Fruit fly (Drosophila melanogaster) whole organism, embryonic: Measurements from ENCODE around the gene drl.

Experiments used
- Antp ChIP-seq: fragments of 200-800 bp; sonication (Bioruptor generic); optimal IDR thresholded peaks from 3 replicates; lab custom pipeline; 2016; ENCODE audit warnings: missing biosample characterization, missing genetic modification characterization
- BEAF-32 ChIP-seq: fragments of 200-800 bp; sonication (Bioruptor generic); optimal IDR thresholded peaks from 3 replicates; lab custom pipeline; 2017; ENCODE audit warnings: missing biosample characterization, missing genetic modification characterization, mild to moderate bottlenecking, moderate library complexity, missing genetic modification reagents
- Bgb ChIP-seq: fragments of 200-800 bp; sonication (Bioruptor generic); IDR thresholded peaks from 2 replicates; pipeline ENCODE4 v1.3.6; 2022; ENCODE audit warnings: missing biosample characterization, missing genetic modification characterization; ENCODE audit not compliant: partially characterized antibody
- Bteb2 ChIP-seq: fragments of 200-800 bp; sonication (Bioruptor generic); optimal IDR thresholded peaks from 2 replicates; lab custom pipeline; 2016; ENCODE audit warnings: missing biosample characterization, missing genetic modification characterization
- CG11560 ChIP-seq: fragments of 200-800 bp; sonication (Bioruptor generic); IDR thresholded peaks from 3 replicates; pipeline ENCODE4 v1.3.6; 2022; ENCODE audit warnings: missing biosample characterization, missing genetic modification characterization
- CG12155 ChIP-seq: fragments of 200-800 bp; sonication (Bioruptor generic); optimal IDR thresholded peaks from 3 replicates; lab custom pipeline; 2016; ENCODE audit warnings: missing biosample characterization, missing genetic modification characterization
- CG1233 ChIP-seq: fragments of 200-800 bp; sonication (Bioruptor generic); optimal IDR thresholded peaks from 4 replicates; lab custom pipeline; 2018; ENCODE audit warnings: missing biosample characterization, mild to moderate bottlenecking, missing genetic modification characterization
- CG12391 ChIP-seq: fragments of 200-800 bp; sonication (Bioruptor generic); optimal IDR thresholded peaks from 3 replicates; lab custom pipeline; 2018; ENCODE audit warnings: missing biosample characterization, mild to moderate bottlenecking, missing genetic modification characterization, moderate library complexity
- CG13894 ChIP-seq: fragments of 200-800 bp; sonication (Bioruptor generic); optimal IDR thresholded peaks from 3 replicates; lab custom pipeline; 2018; ENCODE audit warnings: missing biosample characterization, mild to moderate bottlenecking, missing genetic modification characterization, moderate library complexity
- CG15269 ChIP-seq: fragments of 200-800 bp; sonication (Bioruptor generic); optimal IDR thresholded peaks from 2 replicates; lab custom pipeline; 2018; ENCODE audit warnings: missing biosample characterization, mild to moderate bottlenecking, missing genetic modification characterization, moderate library complexity
- CG17359 ChIP-seq: fragments of 200-800 bp; sonication (Bioruptor generic); optimal IDR thresholded peaks from 3 replicates; lab custom pipeline; 2018; ENCODE audit warnings: missing biosample characterization, mild to moderate bottlenecking, missing genetic modification characterization, moderate library complexity
- CG17612 ChIP-seq: fragments of 200-800 bp; sonication (Bioruptor generic); IDR thresholded peaks from 2 replicates; pipeline ENCODE4 v1.3.6; 2022; ENCODE audit warnings: missing biosample characterization, missing genetic modification characterization
- CG17829 ChIP-seq: fragments of 200-800 bp; optimal IDR thresholded peaks from 2 replicates; lab custom pipeline; 2019; ENCODE audit warnings: missing biosample characterization, mild to moderate bottlenecking, missing genetic modification characterization, moderate library complexity
- CG2120 ChIP-seq: fragments of 200-800 bp; sonication (Bioruptor generic); optimal IDR thresholded peaks from 3 replicates; lab custom pipeline; 2016; ENCODE audit warnings: missing biosample characterization, missing genetic modification characterization
- CG2199 ChIP-seq: fragments of 200-800 bp; sonication (Bioruptor generic); IDR thresholded peaks from 3 replicates; pipeline ENCODE4 v1.3.6; 2022; ENCODE audit warnings: missing biosample characterization, missing genetic modification characterization
- CG2712 ChIP-seq: fragments of 200-800 bp; optimal IDR thresholded peaks from 3 replicates; lab custom pipeline; 2019; ENCODE audit warnings: missing biosample characterization, mild to moderate bottlenecking, missing genetic modification characterization, moderate library complexity
- CG5180 ChIP-seq: fragments of 200-800 bp; sonication (Bioruptor generic); optimal IDR thresholded peaks from 3 replicates; lab custom pipeline; 2017; ENCODE audit warnings: missing biosample characterization, missing genetic modification characterization, mild to moderate bottlenecking, moderate library complexity, missing genetic modification reagents
- CG6175 ChIP-seq: fragments of 200-800 bp; sonication (Bioruptor generic); IDR thresholded peaks from 3 replicates; pipeline ENCODE4 v1.3.6; 2022; ENCODE audit warnings: missing biosample characterization, missing genetic modification characterization
- CG6654 ChIP-seq: fragments of 200-800 bp; sonication (Bioruptor generic); optimal IDR thresholded peaks from 2 replicates; lab custom pipeline; 2017; ENCODE audit warnings: missing biosample characterization, mild to moderate bottlenecking, missing genetic modification characterization
- CG7987 ChIP-seq: fragments of 200-800 bp; sonication (Bioruptor generic); optimal IDR thresholded peaks from 2 replicates; lab custom pipeline; 2018; ENCODE audit warnings: missing biosample characterization, mild to moderate bottlenecking, missing genetic modification characterization, moderate library complexity
- CG8924 ChIP-seq: fragments of 200-800 bp; optimal IDR thresholded peaks from 3 replicates; lab custom pipeline; 2019; ENCODE audit warnings: missing biosample characterization, mild to moderate bottlenecking, missing genetic modification characterization, moderate library complexity
- Dll ChIP-seq: fragments of 200-800 bp; sonication (Bioruptor generic); IDR thresholded peaks from 4 replicates; pipeline ENCODE4 v1.3.6; 2022; ENCODE audit warnings: missing biosample characterization, missing genetic modification characterization; ENCODE audit not compliant: partially characterized antibody
- Hey ChIP-seq: fragments of 200-800 bp; sonication (Bioruptor generic); optimal IDR thresholded peaks from 3 replicates; lab custom pipeline; 2018; ENCODE audit warnings: missing biosample characterization, mild to moderate bottlenecking, missing genetic modification characterization
- Med ChIP-seq: fragments of 200-800 bp; sonication (Bioruptor generic); peaks from one replicate; lab custom pipeline; 2016; ENCODE audit warnings: missing biosample characterization, missing genetic modification characterization, mild to moderate bottlenecking, inconsistent platforms, moderate library complexity
- Nf-YB ChIP-seq: fragments of 200-800 bp; sonication (Bioruptor generic); optimal IDR thresholded peaks from 3 replicates; lab custom pipeline; 2019; ENCODE audit warnings: missing biosample characterization, mild to moderate bottlenecking, missing genetic modification characterization, moderate library complexity
- Nf-YC ChIP-seq: fragments of 200-800 bp; optimal IDR thresholded peaks from 3 replicates; lab custom pipeline; 2019; ENCODE audit warnings: missing biosample characterization, mild to moderate bottlenecking, missing genetic modification characterization, moderate library complexity
- Six4 ChIP-seq: fragments of 200-800 bp; sonication (Bioruptor generic); optimal IDR thresholded peaks from 2 replicates; lab custom pipeline; 2016; ENCODE audit warnings: missing biosample characterization, missing genetic modification characterization
- ab ChIP-seq: fragments of 200-800 bp; sonication (Bioruptor generic); optimal IDR thresholded peaks from 2 replicates; lab custom pipeline; 2016; ENCODE audit warnings: missing biosample characterization, missing genetic modification characterization
- bbx ChIP-seq: fragments of 200-800 bp; sonication (Bioruptor generic); IDR thresholded peaks from 2 replicates; pipeline ENCODE4 v1.3.6; 2022; ENCODE audit warnings: missing biosample characterization, missing genetic modification characterization; ENCODE audit not compliant: partially characterized antibody
- cato ChIP-seq: fragments of 200-800 bp; sonication (Bioruptor generic); optimal IDR thresholded peaks from 2 replicates; lab custom pipeline; 2016; ENCODE audit warnings: missing biosample characterization, missing genetic modification characterization, borderline replicate concordance
- crol ChIP-seq: fragments of 200-800 bp; sonication (Bioruptor generic); IDR thresholded peaks from 2 replicates; pipeline ENCODE4 v1.3.6; 2022; ENCODE audit warnings: missing biosample characterization, missing genetic modification characterization
- cwo ChIP-seq: fragments of 200-800 bp; sonication (Bioruptor generic); optimal IDR thresholded peaks from 3 replicates; lab custom pipeline; 2017; ENCODE audit warnings: missing biosample characterization, missing genetic modification characterization, mild to moderate bottlenecking, moderate library complexity, missing genetic modification reagents
- dan ChIP-seq: fragments of 200-800 bp; sonication (Bioruptor generic); IDR thresholded peaks from 2 replicates; pipeline ENCODE4 v1.3.6; 2022; ENCODE audit warnings: missing biosample characterization, missing genetic modification characterization
- fd64A ChIP-seq: fragments of 200-800 bp; sonication (Bioruptor generic); optimal IDR thresholded peaks from 3 replicates; lab custom pipeline; 2018; ENCODE audit warnings: missing biosample characterization, mild to moderate bottlenecking, missing genetic modification characterization
- fru ChIP-seq: fragments of >200 bp; optimal IDR thresholded peaks from 2 replicates; lab custom pipeline; 2017
- jing ChIP-seq: fragments of 200-800 bp; sonication (Bioruptor generic); optimal IDR thresholded peaks from 2 replicates; lab custom pipeline; 2018; ENCODE audit warnings: missing biosample characterization, mild to moderate bottlenecking, missing genetic modification characterization
- lilli ChIP-seq: fragments of 200-800 bp; sonication (Bioruptor generic); optimal IDR thresholded peaks from 3 replicates; lab custom pipeline; 2016; ENCODE audit warnings: missing biosample characterization, missing genetic modification characterization
- nerfin-1 ChIP-seq: fragments of 200-800 bp; sonication (Bioruptor generic); optimal IDR thresholded peaks from 3 replicates; lab custom pipeline; 2019; ENCODE audit warnings: missing biosample characterization, mild to moderate bottlenecking, missing genetic modification characterization, moderate library complexity
- oc ChIP-seq: fragments of 200-800 bp; sonication (Bioruptor generic); optimal IDR thresholded peaks from 2 replicates; lab custom pipeline; 2018; ENCODE audit warnings: missing biosample characterization, mild to moderate bottlenecking, missing genetic modification characterization, moderate library complexity
- peb ChIP-seq: fragments of 200-800 bp; sonication (Bioruptor generic); IDR thresholded peaks from 2 replicates; pipeline ENCODE4 v1.3.6; 2022; ENCODE audit warnings: missing biosample characterization, missing genetic modification characterization
- phol ChIP-seq: fragments of 200-800 bp; sonication (Bioruptor generic); optimal IDR thresholded peaks from 3 replicates; lab custom pipeline; 2018; ENCODE audit warnings: missing biosample characterization, mild to moderate bottlenecking, missing genetic modification characterization, moderate library complexity
- pnt ChIP-seq: fragments of 200-800 bp; sonication (Bioruptor generic); optimal IDR thresholded peaks from 3 replicates; lab custom pipeline; 2016; ENCODE audit warnings: missing biosample characterization, missing genetic modification characterization
- pzg ChIP-seq: fragments of 200-800 bp; sonication (Bioruptor generic); optimal IDR thresholded peaks from 3 replicates; lab custom pipeline; 2018; ENCODE audit warnings: missing biosample characterization, mild to moderate bottlenecking, missing genetic modification characterization, moderate library complexity
- vfl ChIP-seq: fragments of 200-800 bp; sonication (Bioruptor generic); optimal IDR thresholded peaks from 2 replicates; lab custom pipeline; 2016; ENCODE audit warnings: missing biosample characterization, missing genetic modification characterization
- vnd ChIP-seq: fragments of 200-800 bp; sonication (Bioruptor generic); IDR thresholded peaks from 3 replicates; pipeline ENCODE4 v1.3.6; 2022; ENCODE audit warnings: missing biosample characterization, missing genetic modification characterization; ENCODE audit not compliant: partially characterized antibody
- vvl ChIP-seq: fragments of 200-800 bp; sonication (Bioruptor generic); IDR thresholded peaks from 2 replicates; pipeline ENCODE4 v1.3.6; 2022; ENCODE audit warnings: missing biosample characterization, missing genetic modification characterization

The drl gene

dm6 chr2L:19235648-19236297 lies 45.6 kb downstream of the drl start (continued):
- TF ChIP-seq fd64A (GFP tag; lab: Kevin White, UChicago) (no peak), CG12391 (no peak), nerfin-1 (tag; lab: Kevin White, UChicago) (peak; percentile 34), CG5180 (GFP tag; lab: Kevin White, UChicago) (peak; percentile 49), Med (peak; percentile 29), phol (tag; lab: Kevin White, UChicago) (no peak), vnd (GFP tag; lab: Robert Waterston, UW) (no peak), CG2712 (no peak), Dll (GFP tag; lab: Robert Waterston, UW) (no peak), CG8924 (tag; lab: Kevin White, UChicago) (no peak), crol (no peak), cato (GFP tag; lab: Kevin White, UChicago) (no peak), CG6175 (GFP tag; lab: Robert Waterston, UW) (no peak), dan (no peak), CG7987 (GFP tag; lab: Kevin White, UChicago) (no peak), CG11560 (tag; lab: Robert Waterston, UW) (no peak), peb (no peak), pnt (GFP tag; lab: Kevin White, UChicago) (no peak), CG2199 (GFP tag; lab: Robert Waterston, UW) (0 out of 3 replicates have a peak, but pooled peaks have one; percentile 16), CG17829 (tag; lab: Kevin White, UChicago) (no peak), Nf-YB (GFP tag; lab: Kevin White, UChicago) (no peak), Six4 (GFP tag; lab: Kevin White, UChicago) (no peak), vfl (GFP tag; lab: Kevin White, UChicago) (no peak), cwo (GFP tag; lab: Kevin White, UChicago) (no peak), CG17359 (tag; lab: Kevin White, UChicago) (no peak), Bgb (no peak), vvl (peak; percentile 68; the same call in 1 of the 2 replicates), CG15269 (no peak), ab (no peak), Bteb2 (no peak), pzg (GFP tag; lab: Kevin White, UChicago) (no peak), fru (no peak), CG12155 (GFP tag; lab: Kevin White, UChicago) (no peak), jing (GFP tag; lab: Kevin White, UChicago) (no peak), oc (tag; lab: Kevin White, UChicago) (no peak), CG6654 (GFP tag; lab: Kevin White, UChicago) (no peak), bbx (GFP tag; lab: Robert Waterston, UW) (no peak), CG2120 (GFP tag; lab: Kevin White, UChicago) (no peak), CG17612 (GFP tag; lab: Robert Waterston, UW) (no peak), BEAF-32 (GFP tag; lab: Kevin White, UChicago) (no peak), Antp (GFP tag; lab: Kevin White, UChicago) (no peak), CG1233 (GFP tag; lab: Kevin White, UChicago) (no peak), CG13894 (tag; lab: Kevin White, UChicago) (peak; percentile 54), Hey (tag; lab: Kevin White, UChicago) (peak; percentile 2), Nf-YC (no peak), lilli (GFP tag; lab: Kevin White, UChicago) (no peak)
